Comparison of ENCODE assay signal across 6 fruit fly cellular contexts in genomic region chrX:3343680-3344079, dm6.
TF ChIP-seq lines count a peak whose summit lies in the region.

No protein-coding gene starts in this region.

- TF ChIP-seq CTCF in S2 (optimal IDR thresholded peaks at IDR 0.05; lab: Kevin White, UChicago): peak; percentile 91 to 95
- peak; percentile 97 for TF ChIP-seq CTCF in whole organism, embryonic (GFP tag; optimal IDR thresholded peaks at IDR 0.05; lab: Kevin White, UChicago)

TF ChIP-seq in whole organism, adult, 20 proteins besides CTCF, POLR2A, EP300 and RAD21:
- TF ChIP-seq CG11617 (GFP tag; optimal IDR thresholded peaks at IDR 0.05; lab: Kevin White, UChicago): no peak
- no peak for TF ChIP-seq CG5204 (GFP tag; optimal IDR thresholded peaks at IDR 0.05; lab: Kevin White, UChicago)
- no peak for TF ChIP-seq cnc (optimal IDR thresholded peaks at IDR 0.05; lab: Kevin White, UChicago)
- peak; percentile 12 for TF ChIP-seq tj (GFP tag; optimal IDR thresholded peaks at IDR 0.05; lab: Kevin White, UChicago)
- peak; percentile 4 for TF ChIP-seq Crg-1 (GFP tag; optimal IDR thresholded peaks at IDR 0.05; lab: Kevin White, UChicago)
- no peak for TF ChIP-seq toe (GFP tag; optimal IDR thresholded peaks at IDR 0.05; lab: Kevin White, UChicago)
- TF ChIP-seq bab1 (GFP tag; optimal IDR thresholded peaks at IDR 0.05; lab: Kevin White, UChicago): peak; percentile 32
TF ChIP-seq in whole organism, adult: peak in this region for 3.

TF ChIP-seq in whole organism, embryonic, 481 proteins besides CTCF, POLR2A, EP300 and RAD21 (continues in another document):
- TF ChIP-seq CG9609 (GFP tag; optimal IDR thresholded peaks at IDR 0.05; lab: Kevin White, UChicago) (peak; percentile 1), CG16813 (GFP tag; IDR thresholded peaks at IDR 0.05; lab: Robert Waterston, UW; ENCODE audit: partially characterized antibody) (peak; percentile 43; the same call in 1 of the 3 replicates), Ets97D (GFP tag; optimal IDR thresholded peaks at IDR 0.05; lab: Kevin White, UChicago) (peak; percentile 9), CG6791 (GFP tag; IDR thresholded peaks at IDR 0.05; lab: Robert Waterston, UW; ENCODE audit: partially characterized antibody) (peak; percentile 39; the same call in 1 of the 3 replicates), CG7839 (tag; optimal IDR thresholded peaks at IDR 0.05; lab: Kevin White, UChicago) (peak; percentile 0), CkIIα-i1 (GFP tag; IDR thresholded peaks at IDR 0.05; lab: Robert Waterston, UW) (no peak), CG10979 (tag; optimal IDR thresholded peaks at IDR 0.05; lab: Kevin White, UChicago) (peak; percentile 13), E2f2 (GFP tag; IDR thresholded peaks at IDR 0.05; lab: Robert Waterston, UW) (peak; percentile 81), onecut (GFP tag; IDR thresholded peaks at IDR 0.05; lab: Robert Waterston, UW) (no peak), CG11504 (tag; optimal IDR thresholded peaks at IDR 0.05; lab: Kevin White, UChicago) (peak; percentile 27), CG2120 (GFP tag; optimal IDR thresholded peaks at IDR 0.05; lab: Kevin White, UChicago) (peak; percentile 2), B-H1 (GFP tag; IDR thresholded peaks at IDR 0.05; lab: Robert Waterston, UW) (no peak), CG8290 (GFP tag; optimal IDR thresholded peaks at IDR 0.05; lab: Kevin White, UChicago) (no peak), CG8290 (tag; optimal IDR thresholded peaks at IDR 0.05; lab: Kevin White, UChicago) (peak in 1 of 2 experiments; percentile 42), Dp (GFP tag; optimal IDR thresholded peaks at IDR 0.05; lab: Kevin White, UChicago) (peak; percentile 62), CG18476 (GFP tag; optimal IDR thresholded peaks at IDR 0.05; lab: Kevin White, UChicago) (peak; percentile 7), CG2199 (GFP tag; IDR thresholded peaks at IDR 0.05; lab: Robert Waterston, UW) (peak; percentile 83), dan (GFP tag; IDR thresholded peaks at IDR 0.05; lab: Robert Waterston, UW) (no peak), Opbp (GFP tag; IDR thresholded peaks at IDR 0.05; lab: Robert Waterston, UW; ENCODE audit: partially characterized antibody) (no peak), Xbp1 (GFP tag; optimal IDR thresholded peaks at IDR 0.05; lab: Kevin White, UChicago) (peak; percentile 8)

TF ChIP-seq in whole organism, prepupa, 60 proteins besides CTCF, POLR2A, EP300 and RAD21:
- TF ChIP-seq esn (GFP tag; optimal IDR thresholded peaks at IDR 0.05; lab: Kevin White, UChicago) (peak; percentile 5), Eip78C (GFP tag; lab: Kevin White, UChicago) (peak; percentile 10), fd59A (GFP tag; optimal IDR thresholded peaks at IDR 0.05; lab: Kevin White, UChicago) (no peak), svp (GFP tag; lab: Kevin White, UChicago) (peak; percentile 68)

TF ChIP-seq in whole organism, pupa, 21 proteins besides CTCF, POLR2A, EP300 and RAD21:
- no peak for TF ChIP-seq CG32121 (GFP tag; IDR thresholded peaks at IDR 0.05; lab: Robert Waterston, UW)
- TF ChIP-seq D1 (tag; optimal IDR thresholded peaks at IDR 0.05; lab: Kevin White, UChicago): peak; percentile 64

TF ChIP-seq in whole organism, wandering third instar larva, 38 proteins besides CTCF, POLR2A, EP300 and RAD21:
- TF ChIP-seq usp (GFP tag; optimal IDR thresholded peaks at IDR 0.05; lab: Kevin White, UChicago) (no peak), Myc (optimal IDR thresholded peaks at IDR 0.05; lab: Kevin White, UChicago) (peak; percentile 73), brk (GFP tag; optimal IDR thresholded peaks at IDR 0.05; lab: Kevin White, UChicago) (peak; percentile 7)
TF ChIP-seq in whole organism, wandering third instar larva: peak in this region for 2.
